Fruit fly (Drosophila melanogaster) whole organism, prepupa: ENCODE measurements around the gene Or23a.

Experiments used
- CG10669 ChIP-seq: fragments of 200-800 bp; sonication (Bioruptor generic); optimal IDR thresholded peaks from 3 replicates; lab custom pipeline; 2018; ENCODE audit warnings: missing biosample characterization, mild to moderate bottlenecking, missing genetic modification characterization, moderate library complexity
- CG11294 ChIP-seq: fragments of 200-800 bp; sonication (Bioruptor generic); IDR thresholded peaks from 2 replicates; pipeline ENCODE4 v1.3.6; 2022; ENCODE audit warnings: missing biosample characterization, missing genetic modification characterization
- CG11902 ChIP-seq: fragments of 200-800 bp; sonication (Bioruptor generic); optimal IDR thresholded peaks from 3 replicates; lab custom pipeline; 2016; ENCODE audit warnings: missing biosample characterization, missing genetic modification characterization
- CG15336 ChIP-seq: fragments of 200-800 bp; sonication (Bioruptor generic); IDR thresholded peaks from 2 replicates; pipeline ENCODE4 v1.3.6; 2022; ENCODE audit warnings: missing biosample characterization, missing genetic modification characterization
- CG16779 ChIP-seq: fragments of 200-800 bp; sonication (Bioruptor generic); optimal IDR thresholded peaks from 3 replicates; lab custom pipeline; 2017; ENCODE audit warnings: missing biosample characterization, mild to moderate bottlenecking, missing genetic modification characterization
- CG31627 ChIP-seq: fragments of 200-800 bp; sonication (Bioruptor generic); optimal IDR thresholded peaks from 3 replicates; lab custom pipeline; 2016; ENCODE audit warnings: missing biosample characterization, missing genetic modification characterization
- CG32006 ChIP-seq: fragments of 200-800 bp; sonication (Bioruptor generic); optimal IDR thresholded peaks from 3 replicates; lab custom pipeline; 2017; ENCODE audit warnings: missing biosample characterization, mild to moderate bottlenecking, missing genetic modification characterization
- CG34406 ChIP-seq: fragments of 200-800 bp; sonication (Bioruptor generic); optimal IDR thresholded peaks from 3 replicates; lab custom pipeline; 2016; ENCODE audit warnings: missing biosample characterization, missing genetic modification characterization
- CG3919 ChIP-seq: fragments of 200-800 bp; sonication (Bioruptor generic); optimal IDR thresholded peaks from 3 replicates; lab custom pipeline; 2016; ENCODE audit warnings: missing biosample characterization, missing genetic modification characterization
- CG4318 ChIP-seq: fragments of 200-800 bp; sonication (Bioruptor generic); optimal IDR thresholded peaks from 3 replicates; lab custom pipeline; 2017; ENCODE audit warnings: missing biosample characterization, mild to moderate bottlenecking, missing genetic modification characterization
- CG6163 ChIP-seq: fragments of 200-800 bp; sonication (Bioruptor generic); IDR thresholded peaks from 3 replicates; pipeline ENCODE4 v1.3.6; 2022; ENCODE audit warnings: missing biosample characterization, missing genetic modification characterization
- CG6276 ChIP-seq: fragments of 200-800 bp; sonication (Bioruptor generic); optimal IDR thresholded peaks from 2 replicates; lab custom pipeline; 2017; ENCODE audit warnings: missing biosample characterization, mild to moderate bottlenecking, missing genetic modification characterization
- CG6792 ChIP-seq: fragments of 200-800 bp; sonication (Bioruptor generic); optimal IDR thresholded peaks from 3 replicates; lab custom pipeline; 2016; ENCODE audit warnings: missing biosample characterization, missing genetic modification characterization
- CG6808 ChIP-seq: fragments of 200-800 bp; sonication (Bioruptor generic); optimal IDR thresholded peaks from 3 replicates; lab custom pipeline; 2017; ENCODE audit warnings: missing biosample characterization, missing genetic modification characterization, mild to moderate bottlenecking, moderate library complexity, missing genetic modification reagents
- CG6854 ChIP-seq: fragments of 200-800 bp; sonication (Bioruptor generic); optimal IDR thresholded peaks from 2 replicates; lab custom pipeline; 2017; ENCODE audit warnings: missing biosample characterization, mild to moderate bottlenecking, missing genetic modification characterization
- CG7368 ChIP-seq: fragments of 200-800 bp; sonication (Bioruptor generic); optimal IDR thresholded peaks from 3 replicates; lab custom pipeline; 2016; ENCODE audit warnings: missing biosample characterization, missing genetic modification characterization
- CG8119 ChIP-seq: fragments of 200-800 bp; sonication (Bioruptor generic); IDR thresholded peaks from 3 replicates; pipeline ENCODE4 v1.3.6; 2022; ENCODE audit warnings: missing biosample characterization, missing genetic modification characterization
- CG8632 ChIP-seq: fragments of 200-800 bp; sonication (Bioruptor generic); optimal IDR thresholded peaks from 3 replicates; lab custom pipeline; 2016; ENCODE audit warnings: missing biosample characterization, missing genetic modification characterization
- CG9139 ChIP-seq: fragments of 200-800 bp; sonication (Bioruptor generic); optimal IDR thresholded peaks from 3 replicates; lab custom pipeline; 2017; ENCODE audit warnings: missing biosample characterization, mild to moderate bottlenecking, missing genetic modification characterization
- Eip75B ChIP-seq: fragments of 200-800 bp; sonication (Bioruptor generic); optimal IDR thresholded peaks from 3 replicates; lab custom pipeline; 2016; ENCODE audit warnings: missing biosample characterization, missing genetic modification characterization
- Eip78C ChIP-seq: fragments of 200-800 bp; sonication (Bioruptor generic); peaks from one replicate; lab custom pipeline; 2016; ENCODE audit warnings: missing biosample characterization, missing genetic modification characterization
- Eip93F ChIP-seq: fragments of 200-800 bp; sonication (Bioruptor generic); optimal IDR thresholded peaks from 2 replicates; lab custom pipeline; 2016; ENCODE audit warnings: missing biosample characterization, mild to moderate bottlenecking, missing genetic modification characterization
- Ets96B ChIP-seq: fragments of 200-800 bp; optimal IDR thresholded peaks from 2 replicates; lab custom pipeline; 2019; ENCODE audit warnings: missing biosample characterization, mild to moderate bottlenecking, missing genetic modification characterization, moderate library complexity
- Gug ChIP-seq: fragments of 200-800 bp; sonication (Bioruptor generic); IDR thresholded peaks from 2 replicates; pipeline ENCODE4 v1.3.6; 2022; ENCODE audit warnings: missing biosample characterization, missing genetic modification characterization
- Hr38 ChIP-seq: sonication (Bioruptor generic); optimal IDR thresholded peaks from 2 replicates; lab custom pipeline; 2016; ENCODE audit warnings: missing biosample characterization, missing genetic modification characterization
- Hr39 ChIP-seq: fragments of 200-800 bp; sonication (Bioruptor generic); optimal IDR thresholded peaks from 2 replicates; lab custom pipeline; 2016; ENCODE audit warnings: missing biosample characterization, missing genetic modification characterization
- Hr4 ChIP-seq: fragments of 200-800 bp; sonication (Bioruptor generic); optimal IDR thresholded peaks from 3 replicates; lab custom pipeline; 2016; ENCODE audit warnings: missing biosample characterization, missing genetic modification characterization
- Met ChIP-seq: fragments of 200-800 bp; sonication (Bioruptor generic); optimal IDR thresholded peaks from 3 replicates; lab custom pipeline; 2016; ENCODE audit warnings: missing biosample characterization, missing genetic modification characterization
- OdsH ChIP-seq: fragments of 200-800 bp; sonication (Bioruptor generic); optimal IDR thresholded peaks from 3 replicates; lab custom pipeline; 2016; ENCODE audit warnings: missing biosample characterization, missing genetic modification characterization
- Smox ChIP-seq: fragments of 200-800 bp; sonication (Bioruptor generic); optimal IDR thresholded peaks from 3 replicates; lab custom pipeline; 2016; ENCODE audit warnings: missing biosample characterization, missing genetic modification characterization
- Sox102F ChIP-seq: fragments of 200-800 bp; sonication (Bioruptor generic); optimal IDR thresholded peaks from 2 replicates; lab custom pipeline; 2016; ENCODE audit warnings: missing biosample characterization, mild to moderate bottlenecking, missing genetic modification characterization
- Sox15 ChIP-seq: fragments of 200-800 bp; sonication (Bioruptor generic); optimal IDR thresholded peaks from 3 replicates; lab custom pipeline; 2016; ENCODE audit warnings: missing biosample characterization, missing genetic modification characterization
- achi ChIP-seq: fragments of 200-800 bp; sonication (Bioruptor generic); optimal IDR thresholded peaks from 3 replicates; lab custom pipeline; 2016; ENCODE audit warnings: missing biosample characterization, missing genetic modification characterization
- acj6 ChIP-seq: fragments of 200-800 bp; sonication (Bioruptor generic); optimal IDR thresholded peaks from 3 replicates; lab custom pipeline; 2016; ENCODE audit warnings: missing biosample characterization, missing genetic modification characterization
- eg ChIP-seq: fragments of 200-800 bp; sonication (Bioruptor generic); IDR thresholded peaks from 3 replicates; pipeline ENCODE4 v1.3.6; 2022; ENCODE audit warnings: missing biosample characterization, missing genetic modification characterization
- fd85E ChIP-seq: fragments of 200-800 bp; sonication (Bioruptor generic); optimal IDR thresholded peaks from 3 replicates; lab custom pipeline; 2016; ENCODE audit warnings: missing biosample characterization, missing genetic modification characterization
- fkh ChIP-seq: fragments of 200-800 bp; sonication (Bioruptor generic); optimal IDR thresholded peaks from 3 replicates; lab custom pipeline; 2017; ENCODE audit warnings: missing biosample characterization, mild to moderate bottlenecking, missing genetic modification characterization, moderate library complexity
- lz ChIP-seq: fragments of 200-800 bp; sonication (Bioruptor generic); optimal IDR thresholded peaks from 3 replicates; lab custom pipeline; 2016; ENCODE audit warnings: missing biosample characterization, missing genetic modification characterization
- net ChIP-seq: fragments of 200-800 bp; sonication (Bioruptor generic); optimal IDR thresholded peaks from 3 replicates; lab custom pipeline; 2016; ENCODE audit warnings: missing biosample characterization, missing genetic modification characterization
- pdm3 ChIP-seq: fragments of 200-800 bp; sonication (Bioruptor generic); optimal IDR thresholded peaks from 3 replicates; lab custom pipeline; 2016; ENCODE audit warnings: missing biosample characterization, missing genetic modification characterization
- salr ChIP-seq, 2 experiments: fragments of 200-800 bp; sonication (Bioruptor generic); optimal IDR thresholded peaks; 3 replicates each; lab custom pipeline; 2016 to 2018; ENCODE audit warnings: missing biosample characterization in 2 of 2, missing genetic modification characterization in 2 of 2, mild to moderate bottlenecking in 1 of 2
- spab ChIP-seq: fragments of 200-800 bp; sonication (Bioruptor generic); optimal IDR thresholded peaks from 2 replicates; lab custom pipeline; 2017; ENCODE audit warnings: missing biosample characterization, mild to moderate bottlenecking, missing genetic modification characterization, missing genetic modification reagents
- topi ChIP-seq: fragments of 200-800 bp; sonication (Bioruptor generic); optimal IDR thresholded peaks from 3 replicates; lab custom pipeline; 2016; ENCODE audit warnings: missing biosample characterization, missing genetic modification characterization
- vri ChIP-seq: fragments of 200-800 bp; sonication (Bioruptor generic); optimal IDR thresholded peaks from 3 replicates; lab custom pipeline; 2016; ENCODE audit warnings: missing biosample characterization, mild to moderate bottlenecking, missing genetic modification characterization

Or23a gene

DNA sequence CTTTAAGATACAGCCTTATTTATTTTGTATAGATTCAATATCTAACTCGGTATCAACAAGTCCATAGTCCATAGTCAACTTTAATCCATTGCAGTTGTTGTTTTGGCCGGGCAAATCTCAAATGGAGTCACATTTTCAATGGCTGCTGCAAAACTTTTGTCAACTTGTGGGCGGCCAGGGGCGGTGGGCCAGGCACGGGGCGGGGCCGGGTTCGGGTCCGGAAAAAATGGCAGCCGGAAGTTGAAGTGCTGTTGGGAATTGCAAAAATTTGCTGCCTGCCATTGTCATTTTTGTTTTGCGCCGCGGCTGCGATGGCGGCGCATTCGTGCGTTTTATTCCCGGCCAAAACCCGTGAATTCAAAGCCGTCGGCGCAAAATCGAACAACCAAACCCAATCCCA, 29.9 kb upstream of the Or23a start:
- no peak for TF ChIP-seq CG31627 (GFP tag; lab: Kevin White, UChicago)
- TF ChIP-seq CG6276: no peak
- TF ChIP-seq Hr38 (GFP tag; lab: Kevin White, UChicago): no peak
- no peak for TF ChIP-seq spab (GFP tag; lab: Kevin White, UChicago)
- no peak for TF ChIP-seq fd85E (GFP tag; lab: Kevin White, UChicago)
- no peak for TF ChIP-seq CG9139
- TF ChIP-seq CG32006 (GFP tag; lab: Kevin White, UChicago): no peak
- TF ChIP-seq Eip75B (GFP tag; lab: Kevin White, UChicago): no peak
- TF ChIP-seq CG6792 (GFP tag; lab: Kevin White, UChicago): no peak
- TF ChIP-seq achi: no peak
- no peak for TF ChIP-seq CG4318 (GFP tag; lab: Kevin White, UChicago)
- TF ChIP-seq pdm3 (GFP tag; lab: Kevin White, UChicago): no peak
- no peak for TF ChIP-seq fkh (GFP tag; lab: Kevin White, UChicago)
- TF ChIP-seq CG11294: no peak
- TF ChIP-seq Eip78C (GFP tag; lab: Kevin White, UChicago): no peak
- TF ChIP-seq Hr4 (GFP tag; lab: Kevin White, UChicago): no peak
- TF ChIP-seq OdsH (GFP tag; lab: Kevin White, UChicago): no peak
- no peak for TF ChIP-seq CG10669 (GFP tag; lab: Kevin White, UChicago)

DNA sequence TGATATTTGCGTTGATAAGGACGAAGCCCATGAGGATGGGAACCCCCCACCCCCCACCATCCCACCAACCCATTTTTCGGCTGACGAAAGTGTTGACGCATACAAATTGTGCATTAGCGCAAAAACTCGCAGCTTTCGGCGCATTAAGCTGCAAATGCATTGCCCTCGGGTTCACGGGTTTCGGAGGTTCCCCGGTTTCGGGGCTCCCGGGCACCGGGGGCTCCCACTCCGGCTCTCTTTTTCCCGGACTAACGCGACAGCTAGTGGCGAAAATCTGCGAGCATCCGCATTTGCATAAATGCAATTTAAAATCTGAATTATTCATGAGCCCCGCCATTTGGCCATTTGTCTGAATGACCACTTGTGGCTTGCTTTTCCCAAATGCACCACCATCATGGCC, 26.3 kb upstream of the Or23a start:
- TF ChIP-seq CG34406 (GFP tag; lab: Kevin White, UChicago) (no peak), Ets96B (no peak), CG6163 (GFP tag; lab: Robert Waterston, UW) (no peak), Gug (no peak), Eip93F (GFP tag; lab: Kevin White, UChicago) (no peak), lz (no peak), topi (no peak), CG6854 (GFP tag; lab: Kevin White, UChicago) (no peak), CG8119 (GFP tag; lab: Robert Waterston, UW) (no peak), Sox102F (GFP tag; lab: Kevin White, UChicago) (no peak), Met (GFP tag; lab: Kevin White, UChicago) (no peak), CG15336 (GFP tag; lab: Robert Waterston, UW) (no peak), net (GFP tag; lab: Kevin White, UChicago) (no peak), Smox (GFP tag; lab: Kevin White, UChicago) (no peak), Hr39 (no peak), salr (GFP tag; optimal IDR thresholded peaks at IDR 0.05; lab: Kevin White, UChicago) (no peak)

dm6 chr2L:2628760-2629159, 25.1 kb upstream of the Or23a start:
- no peak for TF ChIP-seq CG8632 (GFP tag; lab: Kevin White, UChicago)

- TF ChIP-seq Sox102F (GFP tag; lab: Kevin White, UChicago) (no peak), CG11902 (GFP tag; lab: Kevin White, UChicago) (no peak), CG34406 (GFP tag; lab: Kevin White, UChicago) (no peak), CG6808 (GFP tag; lab: Kevin White, UChicago) (no peak), CG3919 (GFP tag; lab: Kevin White, UChicago) (no peak), Eip78C (GFP tag; lab: Kevin White, UChicago) (no peak), Sox15 (no peak), eg (GFP tag; lab: Robert Waterston, UW) (no peak), CG16779 (no peak), acj6 (GFP tag; lab: Kevin White, UChicago) (no peak), CG31627 (GFP tag; lab: Kevin White, UChicago) (no peak), CG7368 (GFP tag; lab: Kevin White, UChicago) (no peak), vri (GFP tag; lab: Kevin White, UChicago) (no peak), CG11294 (no peak)
- TF ChIP-seq, all 60 proteins: peak for 0
These were observed 17.4 kb upstream of the Or23a start for dm6 chr2L:2636326-2637001.
